Fruit fly (Drosophila melanogaster): ENCODE data around the gene CG10562.

DNA sequence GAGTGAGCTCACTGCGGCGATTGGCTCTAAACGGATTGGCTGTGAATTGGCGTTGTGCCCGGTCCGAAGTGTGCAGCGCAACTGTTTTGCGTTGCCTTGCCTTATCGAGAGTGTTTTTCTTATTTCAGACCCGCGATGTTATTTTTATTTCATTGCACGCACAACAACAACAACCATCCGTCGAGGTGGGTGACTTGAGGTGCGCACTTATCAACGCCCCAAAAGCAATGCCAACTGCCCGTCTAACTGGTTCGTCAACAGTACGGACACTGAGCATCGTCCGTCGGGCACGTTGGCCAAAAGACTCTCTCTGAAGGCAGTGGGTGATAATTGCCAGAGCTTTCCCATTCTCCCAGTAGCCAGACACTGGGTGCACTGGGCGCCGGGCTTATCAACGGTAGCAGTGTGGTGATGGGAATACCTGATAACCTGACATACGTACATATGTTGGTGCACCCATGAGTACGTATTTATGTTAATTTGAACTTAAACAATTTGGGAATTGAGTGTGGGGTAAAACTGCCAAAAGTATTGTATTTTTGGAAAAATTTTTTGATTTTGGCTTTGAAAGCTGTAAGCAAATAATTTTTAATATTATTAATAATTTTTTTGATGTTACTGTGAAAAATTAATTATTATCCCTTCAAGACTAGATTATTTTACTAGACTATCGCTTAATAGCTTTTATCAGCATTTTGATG, 27.1 kb downstream of the CG10562 start, which contains the start of gene CG31102:
- TF ChIP-seq CTCF (optimal IDR thresholded peaks at IDR 0.05), result no peak
- TF ChIP-seq CG8478 (optimal IDR thresholded peaks at IDR 0.05), result no peak
